Fruit fly (Drosophila melanogaster): ENCODE results near the gene Rab21.

Gene Rab21

DNA sequence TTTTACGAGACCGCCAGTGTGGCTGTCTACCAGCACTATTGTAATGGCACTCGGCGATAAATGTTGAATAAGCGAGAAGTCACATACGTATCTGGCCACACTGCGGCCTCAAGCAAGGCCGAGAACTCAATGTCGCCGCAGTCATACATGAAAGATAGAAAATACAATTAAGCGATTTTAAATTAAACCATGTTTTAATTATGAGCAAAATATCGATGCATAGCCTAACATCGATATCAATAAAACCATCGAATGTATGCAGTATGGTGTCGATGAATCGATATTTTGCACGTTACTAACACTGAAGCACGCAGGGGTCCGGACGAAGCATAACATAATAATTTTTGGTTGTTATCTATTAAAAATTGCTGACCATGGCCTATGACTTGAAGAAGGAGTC lies at the start of gene Rab21, which contains the start of gene Coa7:
Gene Rab21, minus strand, starts transcription at position 202 of the 400 bp plus-strand sequence.
Gene Coa7, plus strand, starts transcription at position 288 of the 400 bp plus-strand sequence.
- no peak for TF ChIP-seq CG17801 (GFP tag; optimal IDR thresholded peaks at IDR 0.05; ENCODE audit: partially characterized antibody)

DNA sequence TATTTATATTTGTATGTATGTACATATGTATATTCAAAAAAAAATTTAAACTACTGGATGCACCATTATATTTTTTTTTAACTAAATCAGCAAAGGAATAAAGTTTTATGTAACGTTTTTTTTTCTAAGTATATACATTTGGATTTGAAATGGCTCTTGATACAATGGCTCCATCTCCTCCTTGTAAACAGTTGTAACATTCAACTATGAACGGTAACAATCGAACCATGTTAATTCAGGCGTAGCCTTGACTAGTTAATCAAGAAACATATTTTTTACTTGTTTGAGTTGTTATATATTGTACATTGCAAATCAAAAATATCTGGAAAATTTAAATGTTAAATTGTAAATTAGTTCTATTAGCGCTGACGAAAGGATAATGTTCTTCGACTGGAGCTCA lies 22.6 kb upstream of the Rab21 start, which contains the start of gene CG12061:
Gene CG12061, plus strand, starts transcription at position 301 of the 400 bp plus-strand sequence.
- TF ChIP-seq CG17801 (GFP tag; optimal IDR thresholded peaks at IDR 0.05; ENCODE audit: partially characterized antibody): no peak

DNA sequence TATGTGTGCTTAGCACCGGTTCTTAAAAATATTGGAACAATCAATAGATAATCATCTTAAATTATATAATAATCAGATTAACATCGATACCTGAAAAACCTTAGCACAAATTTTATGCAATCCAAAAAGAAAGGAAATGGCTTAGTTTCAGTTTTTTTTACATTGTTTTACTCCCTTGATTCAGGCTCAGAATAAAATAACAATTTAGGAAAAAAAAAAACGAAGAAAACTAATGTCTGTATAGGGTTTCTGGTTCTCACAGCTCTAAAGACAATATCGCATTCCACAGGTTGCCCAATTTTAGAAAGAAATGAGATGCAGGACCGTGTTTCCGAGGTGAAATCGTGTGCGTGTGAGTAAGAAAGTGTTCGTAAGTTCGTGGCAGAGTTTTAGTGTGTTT lies 9.4 kb upstream of the Rab21 start, which contains the start of gene zyd:
Gene zyd, plus strand, starts transcription at position 301 of the 400 bp plus-strand sequence.
- TF ChIP-seq CG17801 (GFP tag; optimal IDR thresholded peaks at IDR 0.05; ENCODE audit: partially characterized antibody): no peak

DNA sequence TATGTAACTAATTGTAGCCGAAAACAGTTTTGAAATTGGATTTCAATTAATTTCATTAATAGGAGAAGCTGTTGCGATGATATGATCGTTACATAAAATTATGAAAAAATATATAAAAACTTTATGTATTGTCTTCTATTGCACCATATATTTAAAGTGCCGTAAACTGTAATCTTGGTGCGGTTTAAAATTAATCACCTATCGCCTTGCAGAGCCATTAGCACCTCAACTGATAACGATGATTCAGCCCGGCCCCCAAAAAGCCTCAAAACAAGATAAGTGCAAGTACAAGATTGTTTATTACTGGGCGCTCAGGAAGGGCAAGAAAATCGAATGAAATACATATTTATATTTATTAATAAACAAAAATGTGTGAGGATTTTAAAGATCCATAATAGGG lies 1.4 kb downstream of the Rab21 start:
- no peak for TF ChIP-seq CG17801 (GFP tag; optimal IDR thresholded peaks at IDR 0.05; ENCODE audit: partially characterized antibody)

DNA sequence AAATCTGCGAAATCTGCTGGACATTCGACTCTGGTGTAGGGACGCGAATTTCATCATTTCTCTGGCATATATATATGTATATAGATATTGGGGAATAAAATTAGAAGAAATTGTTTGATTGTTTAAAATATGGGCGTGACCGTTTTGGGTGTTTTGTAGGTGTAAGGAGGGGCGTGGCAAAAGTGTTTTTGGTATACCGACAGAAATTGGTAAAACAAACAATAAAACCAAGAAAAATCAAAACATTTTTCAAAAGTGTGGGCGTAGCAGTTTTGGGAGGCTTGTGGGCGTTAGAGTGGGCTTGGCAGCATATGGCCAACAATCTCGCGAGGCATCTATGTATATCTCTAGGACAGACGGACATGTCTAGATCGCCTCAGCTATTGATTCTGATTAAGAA lies 2.0 kb downstream of the Rab21 start, which contains the start of gene FucTC:
Gene FucTC, minus strand, starts transcription at position 101 of the 400 bp plus-strand sequence.
- TF ChIP-seq CG17801 (GFP tag; optimal IDR thresholded peaks at IDR 0.05; ENCODE audit: partially characterized antibody): no peak

DNA sequence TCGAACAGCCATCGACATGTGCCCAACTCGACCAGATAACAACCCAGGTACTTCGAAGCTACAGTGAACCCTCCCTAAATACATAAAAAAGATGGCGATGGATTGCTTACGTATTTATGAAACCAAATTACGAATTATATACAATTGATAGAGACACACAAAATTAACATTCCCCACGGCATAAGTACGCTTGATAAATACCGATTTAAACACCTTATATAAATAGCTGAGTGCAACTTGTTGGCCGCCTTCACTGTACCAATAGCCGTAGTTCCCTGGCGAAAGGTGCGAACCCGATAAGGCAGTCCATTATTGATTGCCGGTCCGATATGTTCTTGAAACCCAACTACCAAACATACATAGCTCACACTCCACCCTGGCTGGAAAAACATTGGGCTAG lies 2.6 kb downstream of the Rab21 start:
- TF ChIP-seq CG17801 (GFP tag; optimal IDR thresholded peaks at IDR 0.05; ENCODE audit: partially characterized antibody): no peak

DNA sequence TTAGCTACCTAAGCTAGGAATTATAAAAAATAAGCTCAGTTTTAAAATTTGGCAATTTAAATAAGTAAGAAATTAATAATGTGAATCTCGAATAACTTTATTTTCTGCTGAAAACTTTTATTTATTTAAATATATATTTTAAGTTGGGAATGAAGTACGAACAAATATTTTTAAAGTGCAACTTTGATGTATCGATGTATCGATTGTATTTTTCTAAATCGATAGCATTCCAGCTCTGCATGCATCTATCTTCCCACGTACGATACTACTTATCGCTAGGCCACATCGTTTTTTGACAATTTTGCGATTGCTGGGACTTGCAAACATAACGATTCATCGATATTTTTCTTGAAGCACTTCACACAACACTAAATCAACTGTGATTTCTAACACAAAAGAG lies 5.8 kb downstream of the Rab21 start:
- TF ChIP-seq CG17801 (GFP tag; optimal IDR thresholded peaks at IDR 0.05; ENCODE audit: partially characterized antibody): no peak

DNA sequence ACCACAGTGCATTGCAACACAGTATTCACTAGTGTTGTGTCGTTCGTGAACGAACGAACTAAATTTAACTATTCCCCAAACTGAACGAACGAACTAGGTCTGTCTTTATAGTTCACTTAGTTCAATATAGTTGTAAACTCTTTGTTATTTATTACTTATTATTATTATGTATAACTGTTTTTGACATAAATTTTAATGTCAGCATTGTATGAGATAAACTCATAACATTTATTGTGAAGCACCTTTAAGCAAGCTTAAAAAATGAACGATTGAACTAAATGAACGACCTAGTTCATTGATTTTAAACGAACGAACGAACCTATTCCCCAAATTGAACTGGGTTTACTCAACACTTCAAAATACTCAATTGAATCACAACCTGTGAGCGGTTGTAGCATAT lies 6.3 kb downstream of the Rab21 start:
- TF ChIP-seq CG17801 (GFP tag; optimal IDR thresholded peaks at IDR 0.05; ENCODE audit: partially characterized antibody): no peak

DNA sequence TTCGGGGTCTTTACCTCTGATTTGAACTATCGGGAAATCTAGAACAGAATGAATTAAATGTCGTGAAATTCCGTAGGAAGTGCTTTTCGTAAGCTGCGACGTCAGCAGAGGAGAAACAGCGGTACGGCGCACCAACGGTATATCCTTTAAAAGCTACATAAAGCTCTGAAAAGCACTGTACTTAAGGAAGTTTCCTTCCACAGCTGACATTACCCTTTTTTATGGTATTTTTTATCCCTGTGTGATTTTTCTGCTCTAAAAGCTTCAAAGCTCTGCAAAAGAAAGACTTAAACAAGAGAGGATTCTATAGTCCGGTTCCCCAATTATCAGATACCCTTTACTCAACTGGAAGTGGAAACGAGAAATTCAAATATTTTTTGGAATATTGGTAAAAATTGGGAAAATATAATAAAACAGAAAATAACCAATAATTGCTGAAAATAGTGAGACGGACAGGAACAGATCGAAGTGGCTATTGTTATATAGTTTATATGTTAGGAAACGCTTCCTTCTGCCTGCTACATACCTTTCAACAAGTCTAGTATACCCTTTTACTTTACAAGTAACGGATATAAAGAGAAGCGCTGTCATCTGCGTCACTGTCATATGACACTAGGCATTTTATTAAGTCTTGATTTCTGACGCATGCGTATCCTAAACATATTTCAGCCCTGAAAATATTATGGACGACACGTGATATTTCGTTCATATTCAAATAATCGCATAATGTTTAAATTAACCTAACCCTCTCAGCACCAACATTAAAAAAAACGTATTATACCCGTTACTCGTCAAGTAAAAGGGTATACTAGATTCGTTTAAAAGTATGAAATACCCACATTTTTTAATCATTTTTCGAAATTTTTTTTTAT lies 8.4 kb downstream of the Rab21 start, which contains the start of the genes stnA and stnB:
Gene stnA, minus strand, starts transcription at position 51 of the 872 bp plus-strand sequence.
Gene stnB, minus strand, starts transcription at position 51 of the 872 bp plus-strand sequence.
- no peak for TF ChIP-seq CG17801 (GFP tag; optimal IDR thresholded peaks at IDR 0.05; ENCODE audit: partially characterized antibody)

DNA sequence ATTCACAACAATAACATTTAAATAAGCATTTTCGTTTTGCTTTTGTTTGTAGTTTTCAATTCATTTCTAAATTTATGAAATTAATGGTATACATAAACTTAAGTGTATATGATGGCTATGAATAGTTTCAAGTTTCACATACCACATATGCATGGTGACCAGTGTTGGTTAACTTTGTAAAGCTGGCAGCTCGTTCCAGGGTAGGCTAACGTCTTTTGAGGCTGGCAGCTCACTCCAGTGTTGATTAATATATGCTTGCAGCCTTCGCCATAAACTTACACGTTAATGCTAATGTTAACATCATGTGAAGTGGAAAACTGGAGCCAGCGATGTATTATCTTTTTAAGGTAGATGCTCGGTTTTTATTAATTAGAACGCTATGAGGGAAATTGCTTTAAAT lies 31.7 kb downstream of the Rab21 start:
- no peak for TF ChIP-seq CG17801 (GFP tag; optimal IDR thresholded peaks at IDR 0.05; ENCODE audit: partially characterized antibody)

DNA sequence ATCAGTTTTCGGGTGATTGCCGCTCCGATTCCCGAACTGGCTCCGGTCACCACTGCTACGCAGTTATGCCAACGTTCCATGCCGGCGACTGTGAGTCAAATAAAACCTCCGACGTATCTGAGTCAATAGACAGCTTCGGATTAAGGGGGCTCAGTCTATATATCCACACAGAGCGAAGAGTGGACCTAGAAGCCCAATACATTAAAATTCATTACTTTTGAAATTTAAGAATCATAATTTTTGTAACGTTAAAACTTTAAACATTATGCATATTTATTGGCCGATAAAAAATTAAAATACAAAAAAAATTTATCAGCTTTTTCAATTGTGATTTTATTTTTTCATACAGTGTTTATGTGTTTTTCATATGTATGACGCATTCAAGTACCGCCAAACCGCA lies 50.9 kb downstream of the Rab21 start, which contains the start of gene CG40485:
Gene CG40485, minus strand, starts transcription at position 101 of the 400 bp plus-strand sequence.
- no peak for TF ChIP-seq CG17801 (GFP tag; optimal IDR thresholded peaks at IDR 0.05; ENCODE audit: partially characterized antibody)

Data from ovary, adult (tissue).